Worm (Caenorhabditis elegans) whole organism, L4 larva: ENCODE data around the gene ZK353.4.
A peak's percentile ranks its signal among the peaks of the same experiment; 100 is the strongest.

Experiments used
- F10B5.3 ChIP-seq: sonication (generic microtip); optimal IDR thresholded peaks from 2 replicates; lab custom pipeline; 2016; ENCODE audit warnings: mild to moderate bottlenecking, missing genetic modification characterization, missing compliant biosample characterization
- R02D3.7 ChIP-seq: fragments of 150-350 bp; sonication (generic microtip); optimal IDR thresholded peaks from 3 replicates; lab custom pipeline; 2014; ENCODE audit warnings: missing biosample characterization, missing genetic modification characterization
- T20F7.1 ChIP-seq: fragments of 200-800 bp; sonication (Bioruptor generic); optimal IDR thresholded peaks from 2 replicates; lab custom pipeline; 2018; ENCODE audit warnings: mild to moderate bottlenecking, missing genetic modification characterization, missing compliant biosample characterization
- T26A8.4 ChIP-seq: fragments of 200-800 bp; sonication (Bioruptor generic); IDR thresholded peaks from 2 replicates; pipeline ENCODE4 v1.3.6; 2022; ENCODE audit warnings: missing genetic modification characterization, missing compliant biosample characterization
- Y105C5A.15 ChIP-seq: fragments of 200-800 bp; sonication (Bioruptor generic); IDR thresholded peaks from 2 replicates; pipeline ENCODE4 v1.3.6; 2022; ENCODE audit warnings: missing genetic modification characterization, missing compliant biosample characterization
- Y48G9A.11 ChIP-seq: fragments of 200-800 bp; sonication (Bioruptor generic); IDR thresholded peaks from 2 replicates; pipeline ENCODE4 v1.3.6; 2022; ENCODE audit warnings: missing genetic modification reagents, missing genetic modification characterization, missing compliant biosample characterization
- Y5F2A.4 ChIP-seq: fragments of 200-800 bp; sonication (Bioruptor generic); optimal IDR thresholded peaks from 2 replicates; lab custom pipeline; 2018; ENCODE audit warnings: mild to moderate bottlenecking, missing genetic modification characterization, missing compliant biosample characterization
- Y75B8A.6 ChIP-seq: fragments of 200-800 bp; sonication (Bioruptor generic); IDR thresholded peaks from 2 replicates; pipeline ENCODE4 v1.3.6; 2022; ENCODE audit warnings: missing genetic modification reagents, missing genetic modification characterization, missing compliant biosample characterization
- aha-1 ChIP-seq: fragments of 150-350 bp; peaks from one replicate; lab custom pipeline; 2014; ENCODE audit warnings: missing biosample characterization, missing genetic modification characterization
- ceh-28 ChIP-seq: fragments of 150-350 bp; optimal IDR thresholded peaks from 2 replicates; lab custom pipeline; 2014; ENCODE audit warnings: missing biosample characterization, missing genetic modification reagents, missing genetic modification characterization
- ceh-44 ChIP-seq: fragments of 200-800 bp; sonication (Bioruptor generic); IDR thresholded peaks from 2 replicates; pipeline ENCODE4 v1.3.6; 2022; ENCODE audit warnings: missing genetic modification reagents, missing genetic modification characterization, missing compliant biosample characterization
- daf-12 ChIP-seq: fragments of 150-350 bp; optimal IDR thresholded peaks from 2 replicates; lab custom pipeline; 2014; ENCODE audit warnings: missing biosample characterization, missing genetic modification reagents, missing genetic modification characterization
- daf-8 ChIP-seq: fragments of 200-800 bp; sonication (Bioruptor generic); IDR thresholded peaks from 2 replicates; pipeline ENCODE4 v1.3.6; 2022; ENCODE audit warnings: missing genetic modification characterization, missing compliant biosample characterization
- dmd-8 ChIP-seq: fragments of 200-800 bp; sonication (Bioruptor generic); IDR thresholded peaks from 2 replicates; pipeline ENCODE4 v1.3.6; 2022; ENCODE audit warnings: missing genetic modification characterization, missing compliant biosample characterization
- dmd-9 ChIP-seq: fragments of 200-800 bp; sonication (Bioruptor generic); IDR thresholded peaks from 2 replicates; pipeline ENCODE4 v1.3.6; 2022; ENCODE audit warnings: missing genetic modification reagents, missing genetic modification characterization, missing compliant biosample characterization
- dpl-1 ChIP-seq: fragments of 150-350 bp; optimal IDR thresholded peaks from 2 replicates; lab custom pipeline; 2014; ENCODE audit warnings: missing biosample characterization, missing genetic modification reagents, missing genetic modification characterization
- egl-43 ChIP-seq: fragments of 200-800 bp; sonication (Bioruptor generic); IDR thresholded peaks from 2 replicates; pipeline ENCODE4 v1.3.6; 2022; ENCODE audit warnings: missing genetic modification reagents, missing genetic modification characterization, missing compliant biosample characterization
- hif-1 ChIP-seq, 2 experiments: sonication (generic microtip); optimal IDR thresholded peaks; 2 replicates each; lab custom pipeline; 2016 to 2017; ENCODE audit warnings: missing compliant biosample characterization in 2 of 2, missing genetic modification characterization in 2 of 2, missing genetic modification reagents in 2 of 2, missing genotype in 2 of 2, mild to moderate bottlenecking in 1 of 2
- hlh-11 ChIP-seq: fragments of 200-800 bp; sonication (Bioruptor generic); optimal IDR thresholded peaks from 2 replicates; lab custom pipeline; 2018; ENCODE audit warnings: mild to moderate bottlenecking, missing genetic modification characterization, missing compliant biosample characterization
- lin-1 ChIP-seq: fragments of 200-800 bp; sonication (Bioruptor generic); IDR thresholded peaks from 2 replicates; pipeline ENCODE4 v1.3.6; 2022; ENCODE audit warnings: missing genetic modification reagents, missing genetic modification characterization, missing compliant biosample characterization
- lin-15B ChIP-seq: fragments of 150-350 bp; sonication (generic microtip); optimal IDR thresholded peaks from 3 replicates; lab custom pipeline; 2014; ENCODE audit warnings: missing biosample characterization, missing genetic modification characterization
- lsy-2 ChIP-seq, 2 experiments: fragments of 150-350 bp in 1 of 2; sonication (generic microtip) in 1 of 2; optimal IDR thresholded peaks; 2 replicates each; lab custom pipeline; 2014 to 2017; ENCODE audit warnings: missing biosample characterization in 2 of 2, missing genetic modification characterization in 2 of 2
- madf-5 ChIP-seq, 2 experiments: fragments of 200-800 bp; sonication (Bioruptor generic); IDR thresholded peaks; 2 replicates each; pipeline ENCODE4 v1.3.6; 2022; ENCODE audit warnings: missing compliant biosample characterization in 2 of 2, missing genetic modification characterization in 2 of 2
- mep-1 ChIP-seq: fragments of 150-350 bp; sonication (generic microtip); optimal IDR thresholded peaks from 3 replicates; lab custom pipeline; 2014; ENCODE audit warnings: missing biosample characterization, missing genetic modification characterization
- mes-2 ChIP-seq: sonication (generic microtip); optimal IDR thresholded peaks from 2 replicates; lab custom pipeline; 2016; ENCODE audit warnings: missing genotype, mild to moderate bottlenecking, missing genetic modification characterization, missing compliant biosample characterization; ENCODE audit not compliant: poor library complexity, severe bottlenecking
- mxl-2 ChIP-seq: fragments of 200-800 bp; sonication (Bioruptor generic); conservative IDR thresholded peaks from 2 replicates; pipeline ENCODE4 v1.3.6; 2022; ENCODE audit warnings: missing genetic modification reagents, missing genetic modification characterization, missing compliant biosample characterization
- nhr-111 ChIP-seq: fragments of 200-800 bp; sonication (Bioruptor generic); optimal IDR thresholded peaks from 2 replicates; lab custom pipeline; 2018; ENCODE audit warnings: mild to moderate bottlenecking, missing genetic modification characterization, missing compliant biosample characterization
- nhr-237 ChIP-seq: sonication (generic microtip); optimal IDR thresholded peaks from 2 replicates; lab custom pipeline; 2017; ENCODE audit warnings: missing biosample characterization, missing genetic modification characterization
- nhr-28 ChIP-seq: fragments of 150-350 bp; optimal IDR thresholded peaks from 2 replicates; lab custom pipeline; 2014; ENCODE audit warnings: missing biosample characterization, missing genetic modification characterization
- nhr-6 ChIP-seq: fragments of 150-350 bp; optimal IDR thresholded peaks from 2 replicates; lab custom pipeline; 2014; ENCODE audit warnings: missing biosample characterization, missing genetic modification characterization
- nhr-77 ChIP-seq: fragments of 150-350 bp; optimal IDR thresholded peaks from 2 replicates; lab custom pipeline; 2014; ENCODE audit warnings: missing biosample characterization, missing genetic modification characterization
- unc-62 ChIP-seq, 3 experiments: fragments of 150-350 bp in 1 of 3; sonication (generic microtip); optimal IDR thresholded peaks in 2 of 3; peaks in 1 of 3; 1 replicate in 1 of 3; 2 replicates in 2 of 3; lab custom pipeline; 2014 to 2017; ENCODE audit warnings: missing biosample characterization in 3 of 3, missing genetic modification characterization in 3 of 3, missing genetic modification reagents in 3 of 3, missing genotype in 1 of 3
- zag-1 ChIP-seq: fragments of 150-350 bp; optimal IDR thresholded peaks from 2 replicates; lab custom pipeline; 2014; ENCODE audit warnings: missing biosample characterization, missing genetic modification characterization
- ztf-7 ChIP-seq: fragments of 150-350 bp; optimal IDR thresholded peaks from 2 replicates; lab custom pipeline; 2014; ENCODE audit warnings: missing biosample characterization, missing genetic modification characterization

ZK353.4 gene

DNA sequence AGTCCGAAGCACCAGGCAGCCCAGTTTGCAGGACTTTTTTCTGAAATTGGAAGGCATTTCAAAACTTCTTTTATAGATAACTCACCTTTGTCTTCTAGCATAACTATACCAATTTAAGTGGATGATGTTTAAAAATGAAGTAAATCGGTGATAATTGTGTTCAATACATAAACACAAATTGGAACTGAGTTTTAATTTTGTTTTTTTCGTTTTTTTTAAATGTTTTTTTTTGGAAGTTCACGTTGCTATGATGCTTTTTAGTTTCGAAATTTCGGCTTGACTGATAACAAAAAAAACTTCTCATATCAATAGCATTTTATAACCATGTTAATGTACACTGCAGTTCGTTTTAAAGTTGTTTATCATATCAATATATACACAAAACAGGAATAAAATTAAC, at the start of gene ZK353.4:
Gene ZK353.4, minus strand, starts transcription at position 101 of the 400 bp plus-strand sequence.
- TF ChIP-seq T26A8.4 (GFP tag; lab: Robert Waterston, UW) = no peak

DNA sequence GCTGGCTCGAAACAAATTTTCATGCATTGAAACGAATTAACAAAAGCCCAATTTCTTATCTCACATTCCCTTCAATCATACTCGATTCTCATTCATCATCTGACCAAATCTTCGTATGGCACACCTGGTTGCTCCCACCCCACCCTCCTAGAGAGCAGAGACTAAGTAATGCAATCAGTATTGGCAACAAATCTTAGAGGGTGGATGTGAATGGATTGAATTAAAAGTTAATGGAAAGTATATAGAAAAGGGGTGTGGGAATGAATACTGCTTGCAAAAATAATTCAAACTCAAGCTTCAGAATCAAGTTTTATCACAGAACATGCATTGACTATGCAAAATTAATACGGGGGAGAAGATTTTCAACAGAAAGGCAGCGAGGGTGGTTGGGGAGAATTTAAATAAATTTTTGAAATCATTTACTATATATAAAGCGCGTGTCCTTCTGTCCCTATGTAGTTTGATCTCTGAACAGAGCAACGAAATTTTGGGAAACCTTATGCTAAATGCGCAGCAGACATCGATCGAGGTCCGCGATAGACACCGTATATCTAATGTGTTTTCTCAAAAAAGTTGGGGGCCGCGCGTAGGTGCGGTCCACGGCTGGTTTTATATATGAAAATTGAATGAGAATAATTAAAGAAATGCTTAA, 48.5 kb upstream of the ZK353.4 start:
- TF ChIP-seq aha-1 (tag; lab: Kevin White, UChicago) = peak; percentile 70
- TF ChIP-seq unc-62 (GFP tag; optimal IDR thresholded peaks at IDR 0.05 in 1 of 2; lab: Kevin White, UChicago) = peak in 1 of 2 experiments; percentile 60
- TF ChIP-seq unc-62 (tag; optimal IDR thresholded peaks at IDR 0.05; lab: Kevin White, UChicago) = no peak
- no peak for TF ChIP-seq lin-15B
- no peak for TF ChIP-seq madf-5 (GFP tag; IDR thresholded peaks at IDR 0.05; lab: Robert Waterston, UW)
- no peak for TF ChIP-seq Y48G9A.11 (GFP tag; lab: Robert Waterston, UW)

DNA sequence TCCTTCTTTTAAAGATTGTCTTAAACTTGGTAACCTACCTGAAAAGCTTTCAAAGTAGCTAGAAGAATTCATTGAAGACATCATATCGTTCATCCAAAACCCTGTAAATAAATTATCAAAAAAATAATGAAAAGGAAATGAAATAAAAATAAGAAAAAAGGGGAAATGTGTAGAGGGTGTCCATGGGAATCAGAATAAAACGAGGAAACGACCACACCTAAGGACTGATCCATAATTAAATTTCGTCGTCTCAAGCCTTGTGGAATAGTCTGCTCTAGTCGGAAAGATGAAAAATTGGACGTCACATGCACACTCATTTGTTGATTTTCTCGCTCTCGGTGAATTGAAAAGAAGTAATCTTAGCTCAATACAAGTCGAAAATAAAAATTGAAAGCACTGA, 45.6 kb upstream of the ZK353.4 start, which contains the start of gene ZK1236.9:
Gene ZK1236.9, minus strand, starts transcription at position 101 of the 400 bp plus-strand sequence.
- TF ChIP-seq daf-12 (tag; lab: Kevin White, UChicago) (no peak), unc-62 (GFP tag; optimal IDR thresholded peaks at IDR 0.05 in 1 of 2; lab: Kevin White, UChicago) (no peak), unc-62 (tag; optimal IDR thresholded peaks at IDR 0.05; lab: Kevin White, UChicago) (no peak), nhr-237 (tag; lab: Kevin White, UChicago) (no peak), ceh-44 (GFP tag; lab: Robert Waterston, UW) (no peak), ztf-7 (no peak), mxl-2 (GFP tag; lab: Robert Waterston, UW) (no peak), F10B5.3 (tag; lab: Kevin White, UChicago) (no peak), daf-8 (GFP tag; lab: Robert Waterston, UW) (no peak), mes-2 (no peak), mep-1 (tag; lab: Kevin White, UChicago) (no peak)

DNA sequence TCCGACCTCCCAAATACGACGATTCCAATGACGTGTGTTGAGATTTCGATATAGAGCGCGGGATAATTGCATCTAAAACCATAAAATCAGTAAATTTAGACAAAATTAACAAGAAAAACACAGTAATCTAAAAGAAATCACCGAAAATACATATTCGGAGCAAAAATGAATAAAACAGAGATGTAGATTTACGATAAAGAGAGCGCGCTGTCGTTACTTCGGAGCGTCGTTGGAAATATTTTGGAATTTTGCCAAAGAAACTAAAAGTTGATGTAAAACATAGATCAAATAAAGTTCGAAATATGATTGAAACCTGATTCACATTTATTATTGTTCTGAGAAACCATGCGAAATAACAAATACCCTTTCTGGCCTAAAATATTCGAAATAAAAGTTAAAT, 42.7 kb upstream of the ZK353.4 start, which contains the start of gene ZK1236.5:
Gene ZK1236.5, minus strand, starts transcription at position 72 of the 400 bp plus-strand sequence.
- TF ChIP-seq nhr-77 (tag; lab: Kevin White, UChicago) = no peak
- TF ChIP-seq egl-43 (GFP tag; lab: Robert Waterston, UW) = no peak
- peak; percentile 46 for TF ChIP-seq aha-1 (tag; lab: Kevin White, UChicago)
- peak in 1 of 2 experiments; percentile 64 for TF ChIP-seq lsy-2 (tag; optimal IDR thresholded peaks at IDR 0.05; lab: Kevin White, UChicago)
- TF ChIP-seq nhr-6 (tag; lab: Kevin White, UChicago) = peak; percentile 50
- no peak for TF ChIP-seq nhr-111
- TF ChIP-seq zag-1 (tag; lab: Kevin White, UChicago) = no peak
- TF ChIP-seq mes-2 = peak; percentile 62
- TF ChIP-seq dpl-1 (GFP tag; lab: Kevin White, UChicago) = peak; percentile 30
- TF ChIP-seq dmd-9 (GFP tag; lab: Robert Waterston, UW) = no peak
- no peak for TF ChIP-seq ceh-28 (tag; lab: Kevin White, UChicago)
- TF ChIP-seq R02D3.7 (tag; lab: Kevin White, UChicago) = peak; percentile 71
- no peak for TF ChIP-seq dmd-8 (GFP tag; lab: Robert Waterston, UW)
- TF ChIP-seq Y105C5A.15 = no peak
- TF ChIP-seq Y75B8A.6 (GFP tag; lab: Robert Waterston, UW) = no peak
- no peak for TF ChIP-seq hlh-11 (tag; lab: Kevin White, UChicago)
- TF ChIP-seq lin-1 (GFP tag; lab: Robert Waterston, UW) = no peak
- peak; percentile 94 for TF ChIP-seq T20F7.1 (GFP tag; lab: Kevin White, UChicago)
- TF ChIP-seq hif-1 (tag; optimal IDR thresholded peaks at IDR 0.05; lab: Kevin White, UChicago) = no peak
- TF ChIP-seq nhr-28 (tag; lab: Kevin White, UChicago) = no peak
- TF ChIP-seq Y5F2A.4 (GFP tag; lab: Kevin White, UChicago) = no peak
- no peak for TF ChIP-seq T26A8.4 (GFP tag; lab: Robert Waterston, UW)
- TF ChIP-seq Y48G9A.11 (GFP tag; lab: Robert Waterston, UW) = peak; percentile 94
